Fruit fly (Drosophila melanogaster) whole organism, embryonic: ENCODE data around the gene CG2021.
A peak's percentile ranks its signal among the peaks of the same experiment; 100 is the strongest.

Experiments
- Antp ChIP-seq: fragments of 200-800 bp; sonication (Bioruptor generic); optimal IDR thresholded peaks from 3 replicates; lab custom pipeline; 2016; ENCODE audit warnings: missing biosample characterization, missing genetic modification characterization
- Bteb2 ChIP-seq: fragments of 200-800 bp; sonication (Bioruptor generic); optimal IDR thresholded peaks from 2 replicates; lab custom pipeline; 2016; ENCODE audit warnings: missing biosample characterization, missing genetic modification characterization
- CG10147 ChIP-seq: fragments of 200-800 bp; sonication (Bioruptor generic); optimal IDR thresholded peaks from 2 replicates; lab custom pipeline; 2019; ENCODE audit warnings: missing biosample characterization, mild to moderate bottlenecking, missing genetic modification characterization, moderate library complexity
- CG10959 ChIP-seq: fragments of 200-800 bp; sonication (Bioruptor generic); IDR thresholded peaks from 2 replicates; pipeline ENCODE4 v1.3.6; 2022; ENCODE audit warnings: missing biosample characterization, missing genetic modification characterization
- CG11695 ChIP-seq: fragments of 200-800 bp; sonication (Bioruptor generic); IDR thresholded peaks from 3 replicates; pipeline ENCODE4 v1.3.6; 2022; ENCODE audit warnings: missing biosample characterization, missing genetic modification characterization
- CG12219 ChIP-seq: fragments of 200-800 bp; sonication (Bioruptor generic); optimal IDR thresholded peaks from 3 replicates; lab custom pipeline; 2018; ENCODE audit warnings: missing biosample characterization, mild to moderate bottlenecking, missing genetic modification characterization
- CG12744 ChIP-seq: fragments of 200-800 bp; sonication (Bioruptor generic); optimal IDR thresholded peaks from 2 replicates; lab custom pipeline; 2016; ENCODE audit warnings: missing biosample characterization, missing genetic modification characterization
- CG12942 ChIP-seq: fragments of 200-800 bp; sonication (Bioruptor generic); optimal IDR thresholded peaks from 3 replicates; lab custom pipeline; 2016; ENCODE audit warnings: missing biosample characterization, missing genetic modification characterization
- CG13296 ChIP-seq: fragments of 200-800 bp; sonication (Bioruptor generic); optimal IDR thresholded peaks from 3 replicates; lab custom pipeline; 2018; ENCODE audit warnings: missing biosample characterization, mild to moderate bottlenecking, missing genetic modification characterization
- CG14860 ChIP-seq: fragments of 200-800 bp; sonication (Bioruptor generic); IDR thresholded peaks from 3 replicates; pipeline ENCODE4 v1.3.6; 2022; ENCODE audit warnings: missing biosample characterization, missing genetic modification characterization; ENCODE audit not compliant: partially characterized antibody
- CG17568 ChIP-seq: fragments of 200-800 bp; sonication (Bioruptor generic); optimal IDR thresholded peaks from 2 replicates; lab custom pipeline; 2018; ENCODE audit warnings: missing biosample characterization, mild to moderate bottlenecking, missing genetic modification characterization, moderate library complexity
- CG2875 ChIP-seq: fragments of 200-800 bp; sonication (Bioruptor generic); optimal IDR thresholded peaks from 2 replicates; lab custom pipeline; 2017; ENCODE audit warnings: missing biosample characterization, mild to moderate bottlenecking, missing genetic modification characterization, missing genetic modification reagents
- CG2889 ChIP-seq: fragments of 200-800 bp; sonication (Bioruptor generic); IDR thresholded peaks from 3 replicates; pipeline ENCODE4 v1.3.6; 2022; ENCODE audit warnings: missing biosample characterization, missing genetic modification characterization
- CG3407 ChIP-seq: fragments of 200-800 bp; sonication (Bioruptor generic); optimal IDR thresholded peaks from 2 replicates; lab custom pipeline; 2018; ENCODE audit warnings: missing biosample characterization, mild to moderate bottlenecking, missing genetic modification characterization
- CG34376 ChIP-seq: fragments of 200-800 bp; sonication (Bioruptor generic); optimal IDR thresholded peaks from 2 replicates; lab custom pipeline; 2018; ENCODE audit warnings: missing biosample characterization, mild to moderate bottlenecking, missing genetic modification characterization
- CG3838 ChIP-seq: fragments of 200-800 bp; sonication (Bioruptor generic); optimal IDR thresholded peaks from 3 replicates; lab custom pipeline; 2016; ENCODE audit warnings: missing biosample characterization, missing genetic modification characterization
- CG4820 ChIP-seq: fragments of 200-800 bp; sonication (Bioruptor generic); optimal IDR thresholded peaks from 3 replicates; lab custom pipeline; 2016; ENCODE audit warnings: missing biosample characterization, missing genetic modification characterization
- CG6689 ChIP-seq: fragments of 200-800 bp; sonication (Bioruptor generic); IDR thresholded peaks from 2 replicates; pipeline ENCODE4 v1.3.6; 2022; ENCODE audit warnings: missing biosample characterization, missing genetic modification characterization
- CG6813 ChIP-seq: fragments of 200-800 bp; sonication (Bioruptor generic); optimal IDR thresholded peaks from 2 replicates; lab custom pipeline; 2017; ENCODE audit warnings: missing biosample characterization, missing genetic modification characterization, mild to moderate bottlenecking, moderate library complexity, missing genetic modification reagents
- CG7556 ChIP-seq: fragments of 200-800 bp; sonication (Bioruptor generic); optimal IDR thresholded peaks from 2 replicates; lab custom pipeline; 2017; ENCODE audit warnings: missing biosample characterization, mild to moderate bottlenecking, missing genetic modification characterization
- CG7786 ChIP-seq: fragments of 200-800 bp; sonication (Bioruptor generic); optimal IDR thresholded peaks from 2 replicates; lab custom pipeline; 2016; ENCODE audit warnings: missing biosample characterization, missing genetic modification characterization
- CG9437 ChIP-seq: fragments of 200-800 bp; sonication (Bioruptor generic); optimal IDR thresholded peaks from 2 replicates; lab custom pipeline; 2018; ENCODE audit warnings: missing biosample characterization, mild to moderate bottlenecking, missing genetic modification characterization
- CHES-1-like ChIP-seq: fragments of 200-800 bp; sonication (Bioruptor generic); optimal IDR thresholded peaks from 2 replicates; lab custom pipeline; 2016; ENCODE audit warnings: missing biosample characterization, missing genetic modification characterization
- D ChIP-seq, 2 experiments: fragments of 200-800 bp in 1 of 2; fragments of >200 bp in 1 of 2; sonication (Bioruptor generic) in 1 of 2; optimal IDR thresholded peaks; 2 replicates in 1 of 2; 3 replicates in 1 of 2; lab custom pipeline; 2017; ENCODE audit warnings: mild to moderate bottlenecking in 1 of 2, missing biosample characterization in 1 of 2, missing genetic modification characterization in 1 of 2, missing genetic modification reagents in 1 of 2
- Dfd ChIP-seq, 2 experiments: fragments of >200 bp; optimal IDR thresholded peaks; 2 replicates each; lab custom pipeline; 2017; ENCODE audit warnings: missing biosample characterization in 2 of 2, missing genetic modification characterization in 2 of 2
- Ets97D ChIP-seq: fragments of 200-800 bp; sonication (Bioruptor generic); optimal IDR thresholded peaks from 3 replicates; lab custom pipeline; 2016; ENCODE audit warnings: missing biosample characterization, missing genetic modification characterization
- Gsc ChIP-seq: fragments of 200-800 bp; sonication (Bioruptor generic); IDR thresholded peaks from 2 replicates; pipeline ENCODE4 v1.3.6; 2022; ENCODE audit warnings: missing biosample characterization, missing genetic modification characterization
- Myb ChIP-seq: fragments of 200-800 bp; sonication (Bioruptor generic); optimal IDR thresholded peaks from 2 replicates; lab custom pipeline; 2016; ENCODE audit warnings: missing biosample characterization, missing genetic modification characterization
- Optix ChIP-seq: fragments of 200-800 bp; sonication (Bioruptor generic); IDR thresholded peaks from 3 replicates; pipeline ENCODE4 v1.3.6; 2022; ENCODE audit warnings: missing biosample characterization, missing genetic modification characterization
- Rfx ChIP-seq: fragments of 200-800 bp; sonication (Bioruptor generic); IDR thresholded peaks from 2 replicates; pipeline ENCODE4 v1.3.6; 2022; ENCODE audit warnings: missing biosample characterization, missing genetic modification characterization
- ab ChIP-seq: fragments of 200-800 bp; sonication (Bioruptor generic); optimal IDR thresholded peaks from 2 replicates; lab custom pipeline; 2016; ENCODE audit warnings: missing biosample characterization, missing genetic modification characterization
- az2 ChIP-seq: fragments of 200-800 bp; sonication (Bioruptor generic); optimal IDR thresholded peaks from 3 replicates; lab custom pipeline; 2016; ENCODE audit warnings: missing biosample characterization, missing genetic modification characterization
- bbx ChIP-seq: fragments of 200-800 bp; sonication (Bioruptor generic); IDR thresholded peaks from 2 replicates; pipeline ENCODE4 v1.3.6; 2022; ENCODE audit warnings: missing biosample characterization, missing genetic modification characterization; ENCODE audit not compliant: partially characterized antibody
- cwo ChIP-seq: fragments of 200-800 bp; sonication (Bioruptor generic); optimal IDR thresholded peaks from 3 replicates; lab custom pipeline; 2017; ENCODE audit warnings: missing biosample characterization, missing genetic modification characterization, mild to moderate bottlenecking, moderate library complexity, missing genetic modification reagents
- esg ChIP-seq: fragments of 200-800 bp; sonication (Bioruptor generic); conservative IDR thresholded peaks from 2 replicates; pipeline ENCODE4 v1.3.6; 2022; ENCODE audit warnings: missing biosample characterization, missing genetic modification characterization
- fd102C ChIP-seq: fragments of 200-800 bp; sonication (Bioruptor generic); optimal IDR thresholded peaks from 2 replicates; lab custom pipeline; 2018; ENCODE audit warnings: missing biosample characterization, mild to moderate bottlenecking, missing genetic modification characterization, moderate library complexity
- fd96Cb ChIP-seq: fragments of 200-800 bp; sonication (Bioruptor generic); optimal IDR thresholded peaks from 2 replicates; lab custom pipeline; 2018; ENCODE audit warnings: missing biosample characterization, mild to moderate bottlenecking, missing genetic modification characterization, moderate library complexity
- fru ChIP-seq: fragments of >200 bp; optimal IDR thresholded peaks from 2 replicates; lab custom pipeline; 2017
- gfzf ChIP-seq: fragments of 200-800 bp; sonication (Bioruptor generic); optimal IDR thresholded peaks from 2 replicates; lab custom pipeline; 2016; ENCODE audit warnings: missing biosample characterization, mild to moderate bottlenecking, missing genetic modification characterization, moderate library complexity
- her ChIP-seq: fragments of 200-800 bp; sonication (Bioruptor generic); optimal IDR thresholded peaks from 2 replicates; lab custom pipeline; 2016; ENCODE audit warnings: missing biosample characterization, missing genetic modification characterization
- insv ChIP-seq, 2 experiments: fragments of 200-800 bp; sonication (Bioruptor generic); optimal IDR thresholded peaks; 3 replicates each; lab custom pipeline; 2016 to 2018; ENCODE audit warnings: missing biosample characterization in 2 of 2, missing genetic modification characterization in 2 of 2
- jumu ChIP-seq: fragments of 200-800 bp; sonication (Bioruptor generic); optimal IDR thresholded peaks from 3 replicates; lab custom pipeline; 2016; ENCODE audit warnings: missing biosample characterization, missing genetic modification characterization
- kah ChIP-seq: fragments of 200-800 bp; sonication (Bioruptor generic); optimal IDR thresholded peaks from 2 replicates; lab custom pipeline; 2018; ENCODE audit warnings: missing biosample characterization, mild to moderate bottlenecking, missing genetic modification characterization
- oc ChIP-seq: fragments of 200-800 bp; sonication (Bioruptor generic); optimal IDR thresholded peaks from 2 replicates; lab custom pipeline; 2018; ENCODE audit warnings: missing biosample characterization, mild to moderate bottlenecking, missing genetic modification characterization, moderate library complexity
- odd ChIP-seq: fragments of 200-800 bp; sonication (Bioruptor generic); optimal IDR thresholded peaks from 2 replicates; lab custom pipeline; 2017; ENCODE audit warnings: missing biosample characterization, mild to moderate bottlenecking, missing genetic modification characterization
- sc ChIP-seq, 3 experiments: fragments of >200 bp in 2 of 3; fragments of 200-800 bp in 1 of 3; sonication (Bioruptor generic) in 1 of 3; optimal IDR thresholded peaks; 2 replicates in 2 of 3; 3 replicates in 1 of 3; lab custom pipeline; 2017; ENCODE audit warnings: mild to moderate bottlenecking in 1 of 3, missing biosample characterization in 1 of 3, missing genetic modification characterization in 1 of 3, missing genetic modification reagents in 1 of 3
- shn ChIP-seq: fragments of 200-800 bp; sonication (Bioruptor generic); optimal IDR thresholded peaks from 3 replicates; lab custom pipeline; 2016; ENCODE audit warnings: missing biosample characterization, missing genetic modification characterization
- usp ChIP-seq: fragments of >200 bp; optimal IDR thresholded peaks from 2 replicates; lab custom pipeline; 2017; ENCODE audit warnings: missing biosample characterization, missing genetic modification characterization
- vvl ChIP-seq: fragments of 200-800 bp; sonication (Bioruptor generic); IDR thresholded peaks from 2 replicates; pipeline ENCODE4 v1.3.6; 2022; ENCODE audit warnings: missing biosample characterization, missing genetic modification characterization
- wor ChIP-seq: fragments of 200-800 bp; sonication (Bioruptor generic); IDR thresholded peaks from 2 replicates; pipeline ENCODE4 v1.3.6; 2022; ENCODE audit warnings: missing biosample characterization, missing genetic modification characterization
- yki ChIP-seq: fragments of >200 bp; optimal IDR thresholded peaks from 3 replicates; lab custom pipeline; 2018

CG2021 gene

DNA sequence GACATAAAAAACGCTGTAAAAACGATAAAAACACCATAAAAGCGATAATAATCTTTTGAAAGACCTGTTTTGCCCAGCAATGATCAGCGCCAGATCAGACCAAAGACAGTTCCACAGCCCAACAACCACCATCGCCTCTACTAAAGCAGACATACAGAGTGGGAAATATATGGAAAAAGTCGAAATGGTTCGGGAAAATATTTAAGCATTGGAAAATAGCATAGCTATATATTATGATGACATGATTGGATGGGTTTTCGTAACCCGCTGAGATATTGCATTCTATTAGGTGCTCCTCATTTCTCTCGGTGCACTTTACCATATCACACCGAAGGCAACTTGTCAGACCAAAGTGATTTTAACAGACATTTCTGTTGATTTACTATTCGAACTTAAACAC is 31.4 kb upstream of the CG2021 start (continued):
- TF ChIP-seq kah (peak; percentile 57), CG14860 (GFP tag; lab: Robert Waterston, UW) (no peak), Myb (GFP tag; lab: Kevin White, UChicago) (peak; percentile 70), esg (GFP tag; lab: Robert Waterston, UW) (peak; percentile 94), CG10147 (GFP tag; lab: Kevin White, UChicago) (peak; percentile 71), CG12219 (GFP tag; lab: Kevin White, UChicago) (peak; percentile 91), CG11695 (GFP tag; lab: Robert Waterston, UW) (peak; percentile 92), CG6813 (peak; percentile 78), fru (lab: Kevin White, UChicago) (no peak), CG6689 (GFP tag; lab: Robert Waterston, UW) (peak; percentile 90), Rfx (GFP tag; lab: Robert Waterston, UW) (peak; percentile 97), Ets97D (peak; percentile 67), CG4820 (GFP tag; lab: Kevin White, UChicago) (peak; percentile 85), Optix (peak; percentile 91), Gsc (peak; percentile 78), CG17568 (GFP tag; lab: Kevin White, UChicago) (no peak), CG7786 (GFP tag; lab: Kevin White, UChicago) (peak; percentile 85), CG12744 (GFP tag; lab: Kevin White, UChicago) (peak; percentile 84), CG7556 (GFP tag; lab: Kevin White, UChicago) (peak; percentile 85), CG2889 (GFP tag; lab: Robert Waterston, UW) (peak; percentile 84), Bteb2 (GFP tag; lab: Kevin White, UChicago) (peak; percentile 87), bbx (GFP tag; lab: Robert Waterston, UW) (no peak), her (GFP tag; lab: Kevin White, UChicago) (peak; percentile 93), CG12942 (peak; percentile 86), cwo (peak; percentile 81), CG10959 (GFP tag; lab: Robert Waterston, UW) (peak; percentile 84), gfzf (peak; percentile 14), CG2875 (GFP tag; lab: Kevin White, UChicago) (peak; percentile 79), odd (GFP tag; lab: Kevin White, UChicago) (no peak), vvl (GFP tag; lab: Robert Waterston, UW) (peak; percentile 94), CG34376 (GFP tag; lab: Kevin White, UChicago) (peak; percentile 56), shn (GFP tag; lab: Kevin White, UChicago) (peak; percentile 80), CG3838 (GFP tag; lab: Kevin White, UChicago) (peak; percentile 64), CHES-1-like (GFP tag; lab: Kevin White, UChicago) (peak; percentile 80), wor (GFP tag; lab: Robert Waterston, UW) (peak; percentile 70; the same call in 1 of the 2 replicates), D (optimal IDR thresholded peaks at IDR 0.05; lab: Kevin White, UChicago) (no peak), D (GFP tag; optimal IDR thresholded peaks at IDR 0.05; lab: Kevin White, UChicago) (peak; percentile 68), CG13296 (peak; percentile 92), CG3407 (GFP tag; lab: Kevin White, UChicago) (no peak), oc (peak; percentile 88), sc (optimal IDR thresholded peaks at IDR 0.05; lab: Kevin White, UChicago) (no peak), sc (GFP tag; optimal IDR thresholded peaks at IDR 0.05; lab: Kevin White, UChicago) (no peak), usp (GFP tag; lab: Kevin White, UChicago) (no peak), fd102C (GFP tag; lab: Kevin White, UChicago) (peak; percentile 33), ab (GFP tag; lab: Kevin White, UChicago) (peak; percentile 87), fd96Cb (tag; lab: Kevin White, UChicago) (peak; percentile 84), Antp (peak; percentile 93), yki (no peak), insv (GFP tag; optimal IDR thresholded peaks at IDR 0.05; lab: Kevin White, UChicago) (no peak), Dfd (GFP tag; optimal IDR thresholded peaks at IDR 0.05; lab: Kevin White, UChicago) (no peak), jumu (GFP tag; lab: Kevin White, UChicago) (peak; percentile 89), CG9437 (GFP tag; lab: Kevin White, UChicago) (peak; percentile 67), az2 (GFP tag; lab: Kevin White, UChicago) (peak; percentile 84)
